Fruit fly (Drosophila melanogaster) whole organism, prepupa: ENCODE results near the gene CG13002.

ENCODE experiments used
- Blimp-1 ChIP-seq: fragments of 200-800 bp; sonication (Bioruptor generic); optimal IDR thresholded peaks from 3 replicates; lab custom pipeline; 2017; ENCODE audit warnings: missing biosample characterization, missing genetic modification characterization, mild to moderate bottlenecking, moderate library complexity, missing genetic modification reagents
- CG10631 ChIP-seq: fragments of 200-800 bp; sonication (Bioruptor generic); optimal IDR thresholded peaks from 2 replicates; lab custom pipeline; 2016; ENCODE audit warnings: missing biosample characterization, missing genetic modification characterization
- CG10669 ChIP-seq: fragments of 200-800 bp; sonication (Bioruptor generic); optimal IDR thresholded peaks from 3 replicates; lab custom pipeline; 2018; ENCODE audit warnings: missing biosample characterization, mild to moderate bottlenecking, missing genetic modification characterization, moderate library complexity
- CG11294 ChIP-seq: fragments of 200-800 bp; sonication (Bioruptor generic); IDR thresholded peaks from 2 replicates; pipeline ENCODE4 v1.3.6; 2022; ENCODE audit warnings: missing biosample characterization, missing genetic modification characterization
- CG11762 ChIP-seq: fragments of 200-800 bp; sonication (Bioruptor generic); optimal IDR thresholded peaks from 3 replicates; lab custom pipeline; 2016; ENCODE audit warnings: missing biosample characterization, missing genetic modification characterization; ENCODE audit not compliant: insufficient read depth
- CG11902 ChIP-seq: fragments of 200-800 bp; sonication (Bioruptor generic); optimal IDR thresholded peaks from 3 replicates; lab custom pipeline; 2016; ENCODE audit warnings: missing biosample characterization, missing genetic modification characterization
- CG15336 ChIP-seq: fragments of 200-800 bp; sonication (Bioruptor generic); IDR thresholded peaks from 2 replicates; pipeline ENCODE4 v1.3.6; 2022; ENCODE audit warnings: missing biosample characterization, missing genetic modification characterization
- CG16779 ChIP-seq: fragments of 200-800 bp; sonication (Bioruptor generic); optimal IDR thresholded peaks from 3 replicates; lab custom pipeline; 2017; ENCODE audit warnings: missing biosample characterization, mild to moderate bottlenecking, missing genetic modification characterization
- CG3032 ChIP-seq: fragments of 200-800 bp; optimal IDR thresholded peaks from 2 replicates; lab custom pipeline; 2019; ENCODE audit warnings: missing biosample characterization, mild to moderate bottlenecking, missing genetic modification characterization, moderate library complexity
- CG31627 ChIP-seq: fragments of 200-800 bp; sonication (Bioruptor generic); optimal IDR thresholded peaks from 3 replicates; lab custom pipeline; 2016; ENCODE audit warnings: missing biosample characterization, missing genetic modification characterization
- CG32006 ChIP-seq: fragments of 200-800 bp; sonication (Bioruptor generic); optimal IDR thresholded peaks from 3 replicates; lab custom pipeline; 2017; ENCODE audit warnings: missing biosample characterization, mild to moderate bottlenecking, missing genetic modification characterization
- CG34406 ChIP-seq: fragments of 200-800 bp; sonication (Bioruptor generic); optimal IDR thresholded peaks from 3 replicates; lab custom pipeline; 2016; ENCODE audit warnings: missing biosample characterization, missing genetic modification characterization
- CG3919 ChIP-seq: fragments of 200-800 bp; sonication (Bioruptor generic); optimal IDR thresholded peaks from 3 replicates; lab custom pipeline; 2016; ENCODE audit warnings: missing biosample characterization, missing genetic modification characterization
- CG4318 ChIP-seq: fragments of 200-800 bp; sonication (Bioruptor generic); optimal IDR thresholded peaks from 3 replicates; lab custom pipeline; 2017; ENCODE audit warnings: missing biosample characterization, mild to moderate bottlenecking, missing genetic modification characterization
- CG6163 ChIP-seq: fragments of 200-800 bp; sonication (Bioruptor generic); IDR thresholded peaks from 3 replicates; pipeline ENCODE4 v1.3.6; 2022; ENCODE audit warnings: missing biosample characterization, missing genetic modification characterization
- CG6808 ChIP-seq: fragments of 200-800 bp; sonication (Bioruptor generic); optimal IDR thresholded peaks from 3 replicates; lab custom pipeline; 2017; ENCODE audit warnings: missing biosample characterization, missing genetic modification characterization, mild to moderate bottlenecking, moderate library complexity, missing genetic modification reagents
- CG6854 ChIP-seq: fragments of 200-800 bp; sonication (Bioruptor generic); optimal IDR thresholded peaks from 2 replicates; lab custom pipeline; 2017; ENCODE audit warnings: missing biosample characterization, mild to moderate bottlenecking, missing genetic modification characterization
- CG7368 ChIP-seq: fragments of 200-800 bp; sonication (Bioruptor generic); optimal IDR thresholded peaks from 3 replicates; lab custom pipeline; 2016; ENCODE audit warnings: missing biosample characterization, missing genetic modification characterization
- CG8319 ChIP-seq: fragments of 200-800 bp; sonication (Bioruptor generic); optimal IDR thresholded peaks from 3 replicates; lab custom pipeline; 2016; ENCODE audit warnings: missing biosample characterization, missing genetic modification characterization
- CG9139 ChIP-seq: fragments of 200-800 bp; sonication (Bioruptor generic); optimal IDR thresholded peaks from 3 replicates; lab custom pipeline; 2017; ENCODE audit warnings: missing biosample characterization, mild to moderate bottlenecking, missing genetic modification characterization
- Eip78C ChIP-seq: fragments of 200-800 bp; sonication (Bioruptor generic); peaks from one replicate; lab custom pipeline; 2016; ENCODE audit warnings: missing biosample characterization, missing genetic modification characterization
- Eip93F ChIP-seq: fragments of 200-800 bp; sonication (Bioruptor generic); optimal IDR thresholded peaks from 2 replicates; lab custom pipeline; 2016; ENCODE audit warnings: missing biosample characterization, mild to moderate bottlenecking, missing genetic modification characterization
- Ets21C ChIP-seq: fragments of 200-800 bp; sonication (Bioruptor generic); optimal IDR thresholded peaks from 3 replicates; lab custom pipeline; 2016; ENCODE audit warnings: missing biosample characterization, missing genetic modification characterization
- Hr39 ChIP-seq: fragments of 200-800 bp; sonication (Bioruptor generic); optimal IDR thresholded peaks from 2 replicates; lab custom pipeline; 2016; ENCODE audit warnings: missing biosample characterization, missing genetic modification characterization
- Hr4 ChIP-seq: fragments of 200-800 bp; sonication (Bioruptor generic); optimal IDR thresholded peaks from 3 replicates; lab custom pipeline; 2016; ENCODE audit warnings: missing biosample characterization, missing genetic modification characterization
- Lpt ChIP-seq: fragments of 200-800 bp; sonication (Bioruptor generic); optimal IDR thresholded peaks from 3 replicates; lab custom pipeline; 2016; ENCODE audit warnings: missing biosample characterization, missing genetic modification characterization
- Smox ChIP-seq: fragments of 200-800 bp; sonication (Bioruptor generic); optimal IDR thresholded peaks from 3 replicates; lab custom pipeline; 2016; ENCODE audit warnings: missing biosample characterization, missing genetic modification characterization
- Sox102F ChIP-seq: fragments of 200-800 bp; sonication (Bioruptor generic); optimal IDR thresholded peaks from 2 replicates; lab custom pipeline; 2016; ENCODE audit warnings: missing biosample characterization, mild to moderate bottlenecking, missing genetic modification characterization
- Sox15 ChIP-seq: fragments of 200-800 bp; sonication (Bioruptor generic); optimal IDR thresholded peaks from 3 replicates; lab custom pipeline; 2016; ENCODE audit warnings: missing biosample characterization, missing genetic modification characterization
- cyc ChIP-seq: fragments of 200-800 bp; sonication (Bioruptor generic); optimal IDR thresholded peaks from 3 replicates; lab custom pipeline; 2016; ENCODE audit warnings: missing biosample characterization, missing genetic modification characterization
- dsx ChIP-seq: fragments of 200-800 bp; optimal IDR thresholded peaks from 3 replicates; lab custom pipeline; 2019; ENCODE audit warnings: missing biosample characterization, mild to moderate bottlenecking, missing genetic modification characterization, moderate library complexity; ENCODE audit not compliant: poor library complexity, severe bottlenecking
- eg ChIP-seq: fragments of 200-800 bp; sonication (Bioruptor generic); IDR thresholded peaks from 3 replicates; pipeline ENCODE4 v1.3.6; 2022; ENCODE audit warnings: missing biosample characterization, missing genetic modification characterization
- esn ChIP-seq: fragments of 200-800 bp; sonication (Bioruptor generic); optimal IDR thresholded peaks from 2 replicates; lab custom pipeline; 2016; ENCODE audit warnings: missing biosample characterization, mild to moderate bottlenecking, missing genetic modification characterization, moderate library complexity
- fkh ChIP-seq: fragments of 200-800 bp; sonication (Bioruptor generic); optimal IDR thresholded peaks from 3 replicates; lab custom pipeline; 2017; ENCODE audit warnings: missing biosample characterization, mild to moderate bottlenecking, missing genetic modification characterization, moderate library complexity
- net ChIP-seq: fragments of 200-800 bp; sonication (Bioruptor generic); optimal IDR thresholded peaks from 3 replicates; lab custom pipeline; 2016; ENCODE audit warnings: missing biosample characterization, missing genetic modification characterization
- pdm3 ChIP-seq: fragments of 200-800 bp; sonication (Bioruptor generic); optimal IDR thresholded peaks from 3 replicates; lab custom pipeline; 2016; ENCODE audit warnings: missing biosample characterization, missing genetic modification characterization
- salr ChIP-seq, 2 experiments: fragments of 200-800 bp; sonication (Bioruptor generic); optimal IDR thresholded peaks; 3 replicates each; lab custom pipeline; 2016 to 2018; ENCODE audit warnings: missing biosample characterization in 2 of 2, missing genetic modification characterization in 2 of 2, mild to moderate bottlenecking in 1 of 2
- ss ChIP-seq, 2 experiments: fragments of 200-800 bp; sonication (Bioruptor generic); optimal IDR thresholded peaks; 2 replicates in 1 of 2; 3 replicates in 1 of 2; lab custom pipeline; 2017 to 2018; ENCODE audit warnings: mild to moderate bottlenecking in 2 of 2, missing biosample characterization in 2 of 2, missing genetic modification characterization in 2 of 2, moderate library complexity in 1 of 2
- svp ChIP-seq: fragments of 200-800 bp; sonication (Bioruptor generic); peaks from one replicate; lab custom pipeline; 2016; ENCODE audit warnings: missing biosample characterization, missing genetic modification characterization
- vri ChIP-seq: fragments of 200-800 bp; sonication (Bioruptor generic); optimal IDR thresholded peaks from 3 replicates; lab custom pipeline; 2016; ENCODE audit warnings: missing biosample characterization, mild to moderate bottlenecking, missing genetic modification characterization

CG13002 gene

dm6 chrX:16909297-16909696 lies 19.7 kb downstream of the CG13002 start:
- TF ChIP-seq Smox (GFP tag; lab: Kevin White, UChicago), result no peak
- TF ChIP-seq fkh (GFP tag; lab: Kevin White, UChicago), result peak; percentile 54
- peak; percentile 41 for TF ChIP-seq svp
- no peak for TF ChIP-seq Sox102F (GFP tag; lab: Kevin White, UChicago)

dm6 chrX:16909886-16910285 lies 20.3 kb downstream of the CG13002 start:
- TF ChIP-seq dsx (GFP tag; lab: Kevin White, UChicago) (no peak), Eip93F (GFP tag; lab: Kevin White, UChicago) (no peak), CG3032 (tag; lab: Kevin White, UChicago) (no peak), CG34406 (GFP tag; lab: Kevin White, UChicago) (no peak), CG11294 (no peak), Ets21C (no peak), CG11762 (GFP tag; lab: Kevin White, UChicago) (no peak), Lpt (GFP tag; lab: Kevin White, UChicago) (no peak)
- TF ChIP-seq, all 60 proteins: peak for 0

dm6 chrX:16911962-16912361 lies 22.4 kb downstream of the CG13002 start:
- TF ChIP-seq CG3032 (tag; lab: Kevin White, UChicago) (no peak), eg (GFP tag; lab: Robert Waterston, UW) (no peak), CG3919 (no peak), CG11294 (no peak)

DNA sequence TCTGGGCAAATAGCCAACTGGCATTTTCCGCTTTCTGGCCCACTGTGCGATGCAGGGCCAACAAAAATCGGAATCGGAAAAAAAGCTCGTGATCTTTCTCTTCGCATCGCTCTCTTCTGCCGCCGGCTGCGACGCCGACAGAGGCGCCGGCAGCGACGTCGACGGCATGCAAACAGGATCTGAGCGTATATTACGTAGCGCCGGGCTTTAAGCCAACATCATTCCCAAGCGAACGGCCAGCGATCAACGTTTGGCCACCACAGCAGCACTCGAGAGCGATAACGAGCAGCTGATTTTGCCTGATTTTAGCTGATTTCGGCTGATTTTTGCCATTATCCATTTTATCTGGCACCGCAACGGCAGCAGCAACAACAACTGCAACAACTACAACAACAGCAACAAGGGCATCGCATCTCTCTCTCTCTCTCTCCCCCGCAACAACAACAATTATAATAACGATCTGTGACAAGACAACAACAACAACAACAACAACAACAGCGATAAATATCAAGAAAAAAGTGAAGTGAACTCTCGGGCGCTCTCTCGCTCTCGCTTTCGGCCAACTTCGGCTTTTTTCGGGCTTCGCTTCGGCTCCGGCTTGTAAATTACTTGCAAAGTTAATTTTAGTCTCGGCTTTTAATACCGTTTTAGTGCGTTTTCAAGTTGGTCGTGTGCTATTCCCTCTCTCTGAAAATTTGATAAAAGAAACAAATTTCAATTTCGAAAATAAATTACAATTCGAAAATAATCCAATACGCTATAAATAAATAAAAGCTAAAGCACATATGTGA lies 23.6 kb downstream of the CG13002 start, which contains the start of gene CG4928:
Gene CG4928, plus strand, starts transcription at position 216 of the 791 bp plus-strand sequence.
- TF ChIP-seq fkh (GFP tag; lab: Kevin White, UChicago) (peak; percentile 28), eg (GFP tag; lab: Robert Waterston, UW) (0 out of 3 replicates have a peak, but pooled peaks have one; percentile 48), CG7368 (GFP tag; lab: Kevin White, UChicago) (no peak), svp (peak; percentile 31), CG6854 (GFP tag; lab: Kevin White, UChicago) (peak; percentile 55), CG9139 (GFP tag; lab: Kevin White, UChicago) (peak; percentile 10), Lpt (GFP tag; lab: Kevin White, UChicago) (peak; percentile 2), salr (GFP tag; optimal IDR thresholded peaks at IDR 0.05; lab: Kevin White, UChicago) (no peak), ss (GFP tag; optimal IDR thresholded peaks at IDR 0.05; lab: Kevin White, UChicago) (peak in 1 of 2 experiments; percentile 29), Eip78C (GFP tag; lab: Kevin White, UChicago) (peak; percentile 71), Hr39 (peak; percentile 3), CG6163 (GFP tag; lab: Robert Waterston, UW) (no peak), Blimp-1 (GFP tag; lab: Kevin White, UChicago) (peak; percentile 70), dsx (GFP tag; lab: Kevin White, UChicago) (peak; percentile 11)

DNA sequence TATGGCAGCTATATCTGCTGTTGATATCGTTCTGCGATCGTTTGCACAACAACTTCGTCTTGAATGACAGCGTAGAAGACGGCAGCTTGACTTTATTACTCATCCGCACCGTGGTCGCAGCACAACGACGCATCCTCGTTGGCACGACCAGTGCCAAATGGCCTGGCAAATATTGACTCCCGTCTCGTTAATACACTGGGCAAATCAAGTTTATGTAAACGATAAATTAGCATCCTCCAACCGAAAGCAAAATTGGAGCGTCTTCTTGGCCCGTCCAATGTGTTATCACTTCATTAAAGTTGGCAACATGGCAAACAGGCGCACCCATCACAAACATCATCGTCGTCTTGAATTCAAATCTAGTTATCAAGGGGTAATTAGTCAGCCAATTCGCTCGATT lies 27.9 kb downstream of the CG13002 start:
- TF ChIP-seq net, result no peak
- TF ChIP-seq CG16779 (tag; lab: Kevin White, UChicago), result no peak
- TF ChIP-seq Sox15, result no peak
- TF ChIP-seq CG11762 (GFP tag; lab: Kevin White, UChicago), result no peak
- TF ChIP-seq CG15336 (GFP tag; lab: Robert Waterston, UW), result no peak
- no peak for TF ChIP-seq cyc (GFP tag; lab: Kevin White, UChicago)
- no peak for TF ChIP-seq pdm3 (GFP tag; lab: Kevin White, UChicago)
- TF ChIP-seq CG31627 (GFP tag; lab: Kevin White, UChicago), result no peak
- TF ChIP-seq CG11902 (GFP tag; lab: Kevin White, UChicago), result no peak
- TF ChIP-seq CG6808 (GFP tag; lab: Kevin White, UChicago), result peak; percentile 11
- TF ChIP-seq CG8319, result no peak
- TF ChIP-seq salr (GFP tag; optimal IDR thresholded peaks at IDR 0.05; lab: Kevin White, UChicago), result no peak
- no peak for TF ChIP-seq esn (GFP tag; lab: Kevin White, UChicago)
- peak; percentile 16 for TF ChIP-seq vri (GFP tag; lab: Kevin White, UChicago)
- peak in 1 of 2 experiments; percentile 35 for TF ChIP-seq ss (GFP tag; optimal IDR thresholded peaks at IDR 0.05; lab: Kevin White, UChicago)
- TF ChIP-seq Hr4, result no peak
- peak; percentile 54 for TF ChIP-seq svp
- TF ChIP-seq CG4318 (GFP tag; lab: Kevin White, UChicago), result no peak
- peak; percentile 25 for TF ChIP-seq CG10669
- no peak for TF ChIP-seq Lpt (GFP tag; lab: Kevin White, UChicago)
- TF ChIP-seq CG10631 (GFP tag; lab: Kevin White, UChicago), result no peak
- no peak for TF ChIP-seq CG3919
- TF ChIP-seq CG32006, result no peak
- no peak for TF ChIP-seq Ets21C
